Worm (Caenorhabditis elegans) whole organism, L4 larva: ENCODE data around the gene srh-148.
A peak's percentile ranks its signal among the peaks of the same experiment; 100 is the strongest.

Experiments used
- F10B5.3 ChIP-seq: sonication (generic microtip); optimal IDR thresholded peaks from 2 replicates; lab custom pipeline; 2016; ENCODE audit warnings: mild to moderate bottlenecking, missing genetic modification characterization, missing compliant biosample characterization
- F26F4.8 ChIP-seq: fragments of 200-800 bp; sonication (Bioruptor generic); conservative IDR thresholded peaks from 2 replicates; pipeline ENCODE4 v1.3.6; 2022; ENCODE audit warnings: missing genetic modification characterization, missing compliant biosample characterization
- R02D3.7 ChIP-seq: fragments of 150-350 bp; sonication (generic microtip); optimal IDR thresholded peaks from 3 replicates; lab custom pipeline; 2014; ENCODE audit warnings: missing biosample characterization, missing genetic modification characterization
- Y105C5A.15 ChIP-seq: fragments of 200-800 bp; sonication (Bioruptor generic); IDR thresholded peaks from 2 replicates; pipeline ENCODE4 v1.3.6; 2022; ENCODE audit warnings: missing genetic modification characterization, missing compliant biosample characterization
- ZK546.5 ChIP-seq, 2 experiments: sonication (generic microtip); optimal IDR thresholded peaks; 2 replicates each; lab custom pipeline; 2017; ENCODE audit warnings: missing biosample characterization in 2 of 2, missing genetic modification characterization in 2 of 2
- aha-1 ChIP-seq: fragments of 150-350 bp; peaks from one replicate; lab custom pipeline; 2014; ENCODE audit warnings: missing biosample characterization, missing genetic modification characterization
- arid-1 ChIP-seq: fragments of 200-800 bp; sonication (Bioruptor generic); conservative IDR thresholded peaks from 2 replicates; pipeline ENCODE4 v1.3.6; 2022; ENCODE audit warnings: missing genetic modification reagents, missing genetic modification characterization, missing compliant biosample characterization
- ceh-44 ChIP-seq: fragments of 200-800 bp; sonication (Bioruptor generic); IDR thresholded peaks from 2 replicates; pipeline ENCODE4 v1.3.6; 2022; ENCODE audit warnings: missing genetic modification reagents, missing genetic modification characterization, missing compliant biosample characterization
- ceh-62 ChIP-seq: sonication (generic microtip); optimal IDR thresholded peaks from 2 replicates; lab custom pipeline; 2017; ENCODE audit warnings: missing biosample characterization, missing genetic modification characterization
- daf-19 ChIP-seq: fragments of 200-800 bp; sonication (Bioruptor generic); conservative IDR thresholded peaks from 2 replicates; pipeline ENCODE4 v1.3.6; 2022; ENCODE audit warnings: missing genetic modification characterization, missing compliant biosample characterization
- dmd-8 ChIP-seq: fragments of 200-800 bp; sonication (Bioruptor generic); IDR thresholded peaks from 2 replicates; pipeline ENCODE4 v1.3.6; 2022; ENCODE audit warnings: missing genetic modification characterization, missing compliant biosample characterization
- egl-27 ChIP-seq: sonication (generic microtip); optimal IDR thresholded peaks from 3 replicates; lab custom pipeline; 2017; ENCODE audit warnings: missing biosample characterization, missing genetic modification reagents, missing genetic modification characterization
- fkh-10 ChIP-seq: fragments of 150-350 bp; optimal IDR thresholded peaks from 2 replicates; lab custom pipeline; 2014; ENCODE audit warnings: missing biosample characterization, missing genetic modification reagents, missing genetic modification characterization
- fos-1 ChIP-seq: fragments of 150-350 bp; optimal IDR thresholded peaks from 2 replicates; lab custom pipeline; 2014; ENCODE audit warnings: missing biosample characterization, missing genetic modification characterization
- gei-8 ChIP-seq: fragments of 200-800 bp; sonication (Bioruptor generic); optimal IDR thresholded peaks from 2 replicates; lab custom pipeline; 2018; ENCODE audit warnings: mild to moderate bottlenecking, missing genetic modification characterization, missing compliant biosample characterization
- hlh-11 ChIP-seq: fragments of 200-800 bp; sonication (Bioruptor generic); optimal IDR thresholded peaks from 2 replicates; lab custom pipeline; 2018; ENCODE audit warnings: mild to moderate bottlenecking, missing genetic modification characterization, missing compliant biosample characterization
- hlh-30 ChIP-seq: sonication (generic microtip); optimal IDR thresholded peaks from 2 replicates; lab custom pipeline; 2017; ENCODE audit warnings: antibody characterized with exemption, mild to moderate bottlenecking, missing genetic modification characterization, missing compliant biosample characterization; ENCODE audit not compliant: insufficient read depth
- lim-7 ChIP-seq: fragments of 200-800 bp; sonication (Bioruptor generic); IDR thresholded peaks from 2 replicates; pipeline ENCODE4 v1.3.6; 2022; ENCODE audit warnings: missing genetic modification characterization, missing compliant biosample characterization
- lsy-2 ChIP-seq, 2 experiments: fragments of 150-350 bp in 1 of 2; sonication (generic microtip) in 1 of 2; optimal IDR thresholded peaks; 2 replicates each; lab custom pipeline; 2014 to 2017; ENCODE audit warnings: missing biosample characterization in 2 of 2, missing genetic modification characterization in 2 of 2
- madf-9 ChIP-seq: fragments of 200-800 bp; sonication (Bioruptor generic); conservative IDR thresholded peaks from 2 replicates; pipeline ENCODE4 v1.3.6; 2022; ENCODE audit warnings: missing genetic modification reagents, missing genetic modification characterization, missing compliant biosample characterization
- mep-1 ChIP-seq: fragments of 150-350 bp; sonication (generic microtip); optimal IDR thresholded peaks from 3 replicates; lab custom pipeline; 2014; ENCODE audit warnings: missing biosample characterization, missing genetic modification characterization
- mxl-2 ChIP-seq: fragments of 200-800 bp; sonication (Bioruptor generic); conservative IDR thresholded peaks from 2 replicates; pipeline ENCODE4 v1.3.6; 2022; ENCODE audit warnings: missing genetic modification reagents, missing genetic modification characterization, missing compliant biosample characterization
- mxl-3 ChIP-seq: fragments of 200-800 bp; sonication (Bioruptor generic); optimal IDR thresholded peaks from 2 replicates; lab custom pipeline; 2018; ENCODE audit warnings: mild to moderate bottlenecking, missing genetic modification characterization, missing compliant biosample characterization
- nhr-10 ChIP-seq: fragments of 150-350 bp; optimal IDR thresholded peaks from 2 replicates; lab custom pipeline; 2014; ENCODE audit warnings: missing biosample characterization, missing genetic modification characterization
- nhr-111 ChIP-seq: fragments of 200-800 bp; sonication (Bioruptor generic); optimal IDR thresholded peaks from 2 replicates; lab custom pipeline; 2018; ENCODE audit warnings: mild to moderate bottlenecking, missing genetic modification characterization, missing compliant biosample characterization
- nhr-25 ChIP-seq: sonication (generic microtip); optimal IDR thresholded peaks from 2 replicates; lab custom pipeline; 2017; ENCODE audit warnings: missing genetic modification characterization, mild to moderate bottlenecking, missing compliant biosample characterization, antibody characterized with exemption, moderate library complexity, borderline replicate concordance; ENCODE audit not compliant: insufficient read depth
- nhr-28 ChIP-seq: fragments of 150-350 bp; optimal IDR thresholded peaks from 2 replicates; lab custom pipeline; 2014; ENCODE audit warnings: missing biosample characterization, missing genetic modification characterization
- nhr-42 ChIP-seq: fragments of 200-800 bp; sonication (Bioruptor generic); IDR thresholded peaks from 2 replicates; pipeline ENCODE4 v1.3.6; 2022; ENCODE audit warnings: missing genetic modification characterization, missing compliant biosample characterization
- nhr-76 ChIP-seq: fragments of 150-350 bp; optimal IDR thresholded peaks from 2 replicates; lab custom pipeline; 2014; ENCODE audit warnings: missing biosample characterization, missing genetic modification characterization
- nhr-77 ChIP-seq: fragments of 150-350 bp; optimal IDR thresholded peaks from 2 replicates; lab custom pipeline; 2014; ENCODE audit warnings: missing biosample characterization, missing genetic modification characterization
- php-3 ChIP-seq: fragments of 200-800 bp; sonication (Bioruptor generic); IDR thresholded peaks from 2 replicates; pipeline ENCODE4 v1.3.6; 2022; ENCODE audit warnings: missing genetic modification reagents, missing genetic modification characterization, missing compliant biosample characterization
- saeg-2 ChIP-seq: fragments of 200-800 bp; sonication (Bioruptor generic); IDR thresholded peaks from 2 replicates; pipeline ENCODE4 v1.3.6; 2022; ENCODE audit warnings: missing genetic modification reagents, missing genetic modification characterization, missing compliant biosample characterization
- sdz-12 ChIP-seq: fragments of 200-800 bp; sonication (Bioruptor generic); optimal IDR thresholded peaks from 2 replicates; lab custom pipeline; 2018; ENCODE audit warnings: mild to moderate bottlenecking, missing genetic modification characterization, missing compliant biosample characterization
- set-16 ChIP-seq: fragments of 200-800 bp; sonication (Bioruptor generic); IDR thresholded peaks from 2 replicates; pipeline ENCODE4 v1.3.6; 2022; ENCODE audit warnings: missing genetic modification reagents, missing genetic modification characterization, missing compliant biosample characterization
- snpc-1.2 ChIP-seq: fragments of 200-800 bp; sonication (Bioruptor generic); IDR thresholded peaks from 2 replicates; pipeline ENCODE4 v1.3.6; 2022; ENCODE audit warnings: missing genetic modification reagents, missing genetic modification characterization, missing compliant biosample characterization
- snpc-4 ChIP-seq: fragments of 150-350 bp; optimal IDR thresholded peaks from 2 replicates; lab custom pipeline; 2014; ENCODE audit warnings: missing biosample characterization, missing genetic modification characterization
- spr-3 ChIP-seq: fragments of 200-800 bp; sonication (Bioruptor generic); optimal IDR thresholded peaks from 2 replicates; lab custom pipeline; 2018; ENCODE audit warnings: mild to moderate bottlenecking, missing genetic modification characterization, missing compliant biosample characterization
- tra-1 ChIP-seq: fragments of 200-800 bp; sonication (Bioruptor generic); IDR thresholded peaks from 2 replicates; pipeline ENCODE4 v1.3.6; 2022; ENCODE audit warnings: missing genetic modification reagents, missing genetic modification characterization, missing compliant biosample characterization
- unc-39 ChIP-seq: sonication (generic microtip); optimal IDR thresholded peaks from 2 replicates; lab custom pipeline; 2017; ENCODE audit warnings: missing biosample characterization, missing genetic modification characterization
- unc-62 ChIP-seq, 3 experiments: fragments of 150-350 bp in 1 of 3; sonication (generic microtip); optimal IDR thresholded peaks in 2 of 3; peaks in 1 of 3; 1 replicate in 1 of 3; 2 replicates in 2 of 3; lab custom pipeline; 2014 to 2017; ENCODE audit warnings: missing biosample characterization in 3 of 3, missing genetic modification characterization in 3 of 3, missing genetic modification reagents in 3 of 3, missing genotype in 1 of 3
- zag-1 ChIP-seq: fragments of 150-350 bp; optimal IDR thresholded peaks from 2 replicates; lab custom pipeline; 2014; ENCODE audit warnings: missing biosample characterization, missing genetic modification characterization
- zfp-2 ChIP-seq: sonication (generic microtip); optimal IDR thresholded peaks from 2 replicates; lab custom pipeline; 2016; ENCODE audit warnings: mild to moderate bottlenecking, missing genetic modification characterization, missing compliant biosample characterization
- zfp-3 ChIP-seq: fragments of 200-800 bp; sonication (Bioruptor generic); conservative IDR thresholded peaks from 2 replicates; pipeline ENCODE4 v1.3.6; 2022; ENCODE audit warnings: missing genetic modification reagents, missing genetic modification characterization, missing compliant biosample characterization
- zip-11 ChIP-seq: fragments of 200-800 bp; sonication (Bioruptor generic); IDR thresholded peaks from 2 replicates; pipeline ENCODE4 v1.3.6; 2022; ENCODE audit warnings: missing genetic modification characterization, missing compliant biosample characterization
- zip-2 ChIP-seq: fragments of 150-350 bp; optimal IDR thresholded peaks from 2 replicates; lab custom pipeline; 2014; ENCODE audit warnings: missing biosample characterization, missing genetic modification characterization

srh-148 gene

ce11 chrV:15873762-15874161 is 15.6 kb upstream of the srh-148 start (continued):
- peak; percentile 77 for TF ChIP-seq zfp-3 (GFP tag; lab: Robert Waterston, UW)
- no peak for TF ChIP-seq nhr-25 (tag; lab: Kevin White, UChicago)
- TF ChIP-seq sdz-12 (GFP tag; lab: Kevin White, UChicago), result peak; percentile 97
- peak; percentile 91 for TF ChIP-seq php-3 (GFP tag; lab: Robert Waterston, UW)
- peak; percentile 99 for TF ChIP-seq dmd-8
- peak; percentile 92 for TF ChIP-seq snpc-1.2
- TF ChIP-seq saeg-2 (GFP tag; lab: Robert Waterston, UW), result peak; percentile 90
- TF ChIP-seq R02D3.7 (tag; lab: Kevin White, UChicago), result no peak
- peak; percentile 97 for TF ChIP-seq arid-1 (GFP tag; lab: Robert Waterston, UW)
- TF ChIP-seq nhr-111 (GFP tag; lab: Kevin White, UChicago), result peak; percentile 97
- peak; percentile 96 for TF ChIP-seq daf-19 (GFP tag; lab: Robert Waterston, UW)
- TF ChIP-seq nhr-76 (tag; lab: Kevin White, UChicago), result no peak
- TF ChIP-seq lsy-2 (tag; optimal IDR thresholded peaks at IDR 0.05; lab: Kevin White, UChicago), result peak in 1 of 2 experiments; percentile 42
- TF ChIP-seq spr-3, result peak; percentile 91
- no peak for TF ChIP-seq ZK546.5 (tag; optimal IDR thresholded peaks at IDR 0.05; lab: Kevin White, UChicago)
- TF ChIP-seq nhr-10, result peak; percentile 27
- peak; percentile 95 for TF ChIP-seq nhr-42
- peak; percentile 89 for TF ChIP-seq mxl-3 (GFP tag; lab: Kevin White, UChicago)
- peak; percentile 93 for TF ChIP-seq madf-9 (GFP tag; lab: Robert Waterston, UW)
- peak; percentile 96 for TF ChIP-seq tra-1
- TF ChIP-seq Y105C5A.15 (GFP tag; lab: Robert Waterston, UW), result peak; percentile 97

ce11 chrV:15872273-15872672 is 14.1 kb upstream of the srh-148 start, which contains the start of gene str-56:
str-56 (plus strand) TSS chrV:15872573.
- TF ChIP-seq mep-1 (tag; lab: Kevin White, UChicago) (no peak), nhr-77 (no peak), egl-27 (tag; lab: Kevin White, UChicago) (no peak), snpc-4 (tag; lab: Kevin White, UChicago) (no peak), R02D3.7 (tag; lab: Kevin White, UChicago) (no peak), zag-1 (tag; lab: Kevin White, UChicago) (no peak), snpc-1.2 (no peak), nhr-111 (GFP tag; lab: Kevin White, UChicago) (no peak), mxl-3 (GFP tag; lab: Kevin White, UChicago) (no peak), zip-2 (tag; lab: Kevin White, UChicago) (no peak), nhr-10 (no peak), Y105C5A.15 (GFP tag; lab: Robert Waterston, UW) (no peak), F10B5.3 (tag; lab: Kevin White, UChicago) (no peak), nhr-28 (no peak), ceh-44 (no peak), saeg-2 (GFP tag; lab: Robert Waterston, UW) (no peak), lim-7 (GFP tag; lab: Robert Waterston, UW) (no peak)

- TF ChIP-seq aha-1 (tag; lab: Kevin White, UChicago), result peak; percentile 18
- TF ChIP-seq php-3 (GFP tag; lab: Robert Waterston, UW), result no peak
- TF ChIP-seq, all 104 proteins: peak for 1
Measured at ce11 chrV:15870356-15870755, 12.2 kb upstream of the srh-148 start, which contains the start of gene str-57. str-57 (plus strand) TSS chrV:15870656.

- no peak for TF ChIP-seq zfp-3 (GFP tag; lab: Robert Waterston, UW)
- TF ChIP-seq zfp-2 (tag; lab: Kevin White, UChicago), result no peak
- TF ChIP-seq F26F4.8, result no peak
- TF ChIP-seq nhr-28, result no peak
- no peak for TF ChIP-seq tra-1
- TF ChIP-seq fkh-10 (GFP tag; lab: Kevin White, UChicago), result no peak
- TF ChIP-seq gei-8 (GFP tag; lab: Kevin White, UChicago), result no peak
- no peak for TF ChIP-seq set-16
- TF ChIP-seq hlh-11 (tag; lab: Kevin White, UChicago), result no peak
- no peak for TF ChIP-seq unc-39
- no peak for TF ChIP-seq fos-1 (tag; lab: Kevin White, UChicago)
- TF ChIP-seq unc-62 (GFP tag; optimal IDR thresholded peaks at IDR 0.05 in 1 of 2; lab: Kevin White, UChicago), result no peak
- no peak for TF ChIP-seq unc-62 (tag; optimal IDR thresholded peaks at IDR 0.05; lab: Kevin White, UChicago)
- no peak for TF ChIP-seq ceh-62 (tag; lab: Kevin White, UChicago)
- no peak for TF ChIP-seq hlh-30 (tag; lab: Kevin White, UChicago)
- TF ChIP-seq zip-11, result no peak
- no peak for TF ChIP-seq F10B5.3 (tag; lab: Kevin White, UChicago)
- TF ChIP-seq mxl-2 (GFP tag; lab: Robert Waterston, UW), result no peak
- TF ChIP-seq, all 104 proteins: peak for 0
Measured at ce11 chrV:15867373-15867772, 9.2 kb upstream of the srh-148 start, which contains the start of gene fbxa-197. fbxa-197 (plus strand) TSS chrV:15867673.
